Worm (Caenorhabditis elegans) whole organism, L1 larva: Measurements from ENCODE around the gene Y53G8AL.4.

Source experiments
- blmp-1 ChIP-seq: fragments of 150-350 bp; optimal IDR thresholded peaks from 2 replicates; lab custom pipeline; 2014; ENCODE audit warnings: missing biosample characterization, missing genetic modification characterization
- fkh-10 ChIP-seq: sonication (generic microtip); optimal IDR thresholded peaks from 2 replicates; lab custom pipeline; 2017; ENCODE audit warnings: missing biosample characterization, missing genetic modification reagents, missing genetic modification characterization
- nhr-77 ChIP-seq: fragments of 150-350 bp; optimal IDR thresholded peaks from 2 replicates; lab custom pipeline; 2014; ENCODE audit warnings: missing biosample characterization, missing genetic modification characterization
- unc-130 ChIP-seq: fragments of 150-350 bp; optimal IDR thresholded peaks from 2 replicates; lab custom pipeline; 2017; ENCODE audit warnings: missing biosample characterization, missing genetic modification characterization, inconsistent platforms
- ztf-4 ChIP-seq: fragments of 150-350 bp; optimal IDR thresholded peaks from 2 replicates; lab custom pipeline; 2014; ENCODE audit warnings: missing biosample characterization, missing genetic modification characterization

DNA sequence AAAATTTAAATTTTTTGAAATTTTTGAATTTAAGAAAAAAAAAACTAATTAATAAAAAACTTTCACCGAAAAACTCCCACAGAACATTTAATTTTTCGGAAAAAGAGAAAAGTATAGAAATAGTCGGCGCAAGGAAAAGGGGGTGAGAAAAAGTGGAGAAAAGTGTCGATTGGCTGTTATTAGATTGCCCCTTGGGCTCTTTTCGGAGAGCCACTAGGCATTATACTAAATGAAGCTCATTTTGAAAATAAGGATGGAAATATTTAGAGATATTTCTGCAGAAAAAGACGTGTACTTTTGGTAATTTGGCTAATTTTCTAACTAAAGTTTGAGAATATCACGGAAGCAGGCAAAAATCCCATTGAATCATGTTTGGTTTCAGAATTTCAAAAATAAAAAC lies 26.3 kb downstream of the Y53G8AL.4 start:
- TF ChIP-seq ztf-4 (tag; lab: Kevin White, UChicago), result no peak
- no peak for TF ChIP-seq unc-130 (tag; lab: Kevin White, UChicago)
- TF ChIP-seq blmp-1 (tag; lab: Kevin White, UChicago), result no peak
- no peak for TF ChIP-seq nhr-77
- no peak for TF ChIP-seq fkh-10 (GFP tag; lab: Kevin White, UChicago)
